Worm (Caenorhabditis elegans) whole organism, L1 larva: Measurements from ENCODE around the gene mks-3.

Experiments
- aha-1 ChIP-seq: fragments of 150-350 bp; optimal IDR thresholded peaks from 2 replicates; lab custom pipeline; 2014; ENCODE audit warnings: missing biosample characterization, missing genetic modification characterization
- alr-1 ChIP-seq: fragments of 200-800 bp; sonication (Bioruptor generic); optimal IDR thresholded peaks from 2 replicates; lab custom pipeline; 2018; ENCODE audit warnings: borderline replicate concordance, mild to moderate bottlenecking, missing genetic modification characterization, missing compliant biosample characterization
- blmp-1 ChIP-seq: fragments of 150-350 bp; optimal IDR thresholded peaks from 2 replicates; lab custom pipeline; 2014; ENCODE audit warnings: missing biosample characterization, missing genetic modification characterization
- efl-1 ChIP-seq, 4 experiments: fragments of 150-350 bp; optimal IDR thresholded peaks in 3 of 4; peaks in 1 of 4; 1 replicate in 1 of 4; 2 replicates in 3 of 4; lab custom pipeline; 2014; ENCODE audit warnings: missing biosample characterization in 2 of 4, missing genetic modification characterization in 2 of 4, missing genetic modification reagents in 2 of 4
- egl-13 ChIP-seq: sonication (generic microtip); optimal IDR thresholded peaks from 2 replicates; lab custom pipeline; 2016; ENCODE audit warnings: missing genotype, missing genetic modification reagents, missing genetic modification characterization, missing compliant biosample characterization
- egl-27 ChIP-seq, 2 experiments: fragments of 150-350 bp in 1 of 2; sonication (generic microtip); optimal IDR thresholded peaks; 3 replicates each; lab custom pipeline; 2017 to 2018; ENCODE audit warnings: missing biosample characterization in 2 of 2, missing genetic modification characterization in 2 of 2, missing genetic modification reagents in 2 of 2
- ets-5 ChIP-seq: fragments of 200-800 bp; sonication (Bioruptor generic); IDR thresholded peaks from 2 replicates; pipeline ENCODE4 v1.3.6; 2022; ENCODE audit warnings: missing genetic modification characterization, missing compliant biosample characterization
- fkh-10 ChIP-seq: sonication (generic microtip); optimal IDR thresholded peaks from 2 replicates; lab custom pipeline; 2017; ENCODE audit warnings: missing biosample characterization, missing genetic modification reagents, missing genetic modification characterization
- fkh-4 ChIP-seq: sonication (generic microtip); optimal IDR thresholded peaks from 2 replicates; lab custom pipeline; 2016; ENCODE audit warnings: missing compliant biosample characterization, missing genetic modification characterization, borderline replicate concordance
- fos-1 ChIP-seq: fragments of 150-350 bp; optimal IDR thresholded peaks from 2 replicates; lab custom pipeline; 2014; ENCODE audit warnings: missing biosample characterization, missing genetic modification characterization
- hpl-2 ChIP-seq: fragments of 150-350 bp; optimal IDR thresholded peaks from 2 replicates; lab custom pipeline; 2014; ENCODE audit warnings: missing biosample characterization, missing genetic modification reagents, missing genetic modification characterization
- isw-1 ChIP-seq: fragments of 200-800 bp; sonication (Bioruptor generic); IDR thresholded peaks from 2 replicates; pipeline ENCODE4 v1.3.6; 2022; ENCODE audit warnings: missing genetic modification characterization, missing compliant biosample characterization
- lin-14 ChIP-seq: fragments of 200-800 bp; sonication (Bioruptor generic); optimal IDR thresholded peaks from 2 replicates; lab custom pipeline; 2018; ENCODE audit warnings: mild to moderate bottlenecking, missing genetic modification characterization, moderate library complexity, missing compliant biosample characterization
- lin-39 ChIP-seq: fragments of 150-350 bp; optimal IDR thresholded peaks from 2 replicates; lab custom pipeline; 2014; ENCODE audit warnings: missing biosample characterization, missing genetic modification reagents, missing genetic modification characterization
- lir-3 ChIP-seq: sonication (generic microtip); optimal IDR thresholded peaks from 2 replicates; lab custom pipeline; 2016; ENCODE audit warnings: mild to moderate bottlenecking, missing genetic modification characterization, moderate library complexity, missing compliant biosample characterization; ENCODE audit not compliant: poor library complexity
- mdl-1 ChIP-seq, 2 experiments: fragments of 150-350 bp; optimal IDR thresholded peaks; 2 replicates each; lab custom pipeline; 2014 to 2017; ENCODE audit warnings: missing biosample characterization in 2 of 2, missing genetic modification characterization in 2 of 2, inconsistent platforms in 1 of 2
- mep-1 ChIP-seq: fragments of 150-350 bp; optimal IDR thresholded peaks from 2 replicates; lab custom pipeline; 2014; ENCODE audit warnings: missing biosample characterization, missing genetic modification characterization
- nhr-12 ChIP-seq: sonication (generic microtip); optimal IDR thresholded peaks from 2 replicates; lab custom pipeline; 2017; ENCODE audit warnings: missing biosample characterization, missing genetic modification characterization
- nhr-20 ChIP-seq: sonication (generic microtip); optimal IDR thresholded peaks from 2 replicates; lab custom pipeline; 2016; ENCODE audit warnings: mild to moderate bottlenecking, missing genetic modification characterization, missing compliant biosample characterization
- nhr-237 ChIP-seq: fragments of 150-350 bp; optimal IDR thresholded peaks from 2 replicates; lab custom pipeline; 2014; ENCODE audit warnings: missing biosample characterization, missing genetic modification characterization
- nhr-47 ChIP-seq: sonication (generic microtip); optimal IDR thresholded peaks from 2 replicates; lab custom pipeline; 2016; ENCODE audit warnings: mild to moderate bottlenecking, missing genetic modification characterization, moderate library complexity, missing compliant biosample characterization
- nhr-77 ChIP-seq: fragments of 150-350 bp; optimal IDR thresholded peaks from 2 replicates; lab custom pipeline; 2014; ENCODE audit warnings: missing biosample characterization, missing genetic modification characterization
- nhr-85 ChIP-seq: sonication (generic microtip); peaks from one replicate; lab custom pipeline; 2016; ENCODE audit warnings: missing genetic modification characterization, inconsistent platforms, missing compliant biosample characterization
- nhr-90 ChIP-seq: sonication (generic microtip); optimal IDR thresholded peaks from 2 replicates; lab custom pipeline; 2016; ENCODE audit warnings: mild to moderate bottlenecking, missing genetic modification characterization, missing compliant biosample characterization; ENCODE audit not compliant: poor library complexity
- pqm-1 ChIP-seq: sonication (generic microtip); optimal IDR thresholded peaks from 3 replicates; lab custom pipeline; 2017; ENCODE audit warnings: missing biosample characterization, missing genetic modification characterization
- snpc-4 ChIP-seq: fragments of 150-350 bp; optimal IDR thresholded peaks from 2 replicates; lab custom pipeline; 2014; ENCODE audit warnings: missing biosample characterization, missing genetic modification characterization
- sox-4 ChIP-seq: sonication (generic microtip); optimal IDR thresholded peaks from 2 replicates; lab custom pipeline; 2016; ENCODE audit warnings: missing genetic modification characterization, missing compliant biosample characterization
- sptf-1 ChIP-seq: fragments of 150-350 bp; optimal IDR thresholded peaks from 2 replicates; lab custom pipeline; 2014; ENCODE audit warnings: missing biosample characterization, missing genetic modification characterization
- sup-37 ChIP-seq: fragments of 200-800 bp; sonication (Bioruptor generic); optimal IDR thresholded peaks from 2 replicates; lab custom pipeline; 2018; ENCODE audit warnings: mild to moderate bottlenecking, missing genetic modification characterization, missing compliant biosample characterization
- swsn-7 ChIP-seq: sonication (generic microtip); optimal IDR thresholded peaks from 2 replicates; lab custom pipeline; 2016; ENCODE audit warnings: missing genetic modification characterization, missing compliant biosample characterization
- tlp-1 ChIP-seq: fragments of 150-350 bp; optimal IDR thresholded peaks from 2 replicates; lab custom pipeline; 2014; ENCODE audit warnings: missing biosample characterization, missing genetic modification characterization
- unc-30 ChIP-seq: sonication (generic microtip); optimal IDR thresholded peaks from 2 replicates; lab custom pipeline; 2017; ENCODE audit warnings: missing biosample characterization, missing genetic modification characterization
- unc-98 ChIP-seq: fragments of 200-800 bp; sonication (Bioruptor generic); IDR thresholded peaks from 2 replicates; pipeline ENCODE4 v1.3.6; 2022; ENCODE audit warnings: missing genetic modification characterization, missing compliant biosample characterization
- vab-15 ChIP-seq: sonication (generic microtip); optimal IDR thresholded peaks from 2 replicates; lab custom pipeline; 2017; ENCODE audit warnings: missing genotype, mild to moderate bottlenecking, missing genetic modification characterization, missing compliant biosample characterization
- xbp-1 ChIP-seq: sonication (generic microtip); optimal IDR thresholded peaks from 2 replicates; lab custom pipeline; 2016; ENCODE audit warnings: missing genetic modification characterization, missing compliant biosample characterization

Gene mks-3

ce11 chrII:7575614-7576013 is 7.8 kb downstream of the mks-3 start, which contains the start of gene F35D2.1:
TSS of gene F35D2.1 (plus strand) at chrII:7575914.
- TF ChIP-seq egl-13 (tag; lab: Kevin White, UChicago) (no peak), xbp-1 (tag; lab: Kevin White, UChicago) (no peak), fkh-4 (tag; lab: Kevin White, UChicago) (no peak), aha-1 (tag; lab: Kevin White, UChicago) (no peak), fkh-10 (GFP tag; lab: Kevin White, UChicago) (no peak), pqm-1 (tag; lab: Kevin White, UChicago) (no peak)

- no peak for TF ChIP-seq fkh-10 (GFP tag; lab: Kevin White, UChicago)
- no peak for TF ChIP-seq sup-37 (GFP tag; lab: Kevin White, UChicago)
- TF ChIP-seq swsn-7 (tag; lab: Kevin White, UChicago): no peak
- no peak for TF ChIP-seq nhr-77 (tag; lab: Kevin White, UChicago)
- no peak for TF ChIP-seq fos-1
- TF ChIP-seq nhr-90 (tag; lab: Kevin White, UChicago): no peak
- TF ChIP-seq isw-1 (GFP tag; lab: Robert Waterston, UW): no peak
- TF ChIP-seq unc-30 (tag; lab: Kevin White, UChicago): no peak
- TF ChIP-seq lin-39 (tag; lab: Kevin White, UChicago): no peak
- no peak for TF ChIP-seq egl-27 (tag; optimal IDR thresholded peaks at IDR 0.05; lab: Kevin White, UChicago)
- TF ChIP-seq nhr-12 (tag; lab: Kevin White, UChicago): no peak
- no peak for TF ChIP-seq efl-1 (optimal IDR thresholded peaks at IDR 0.05; lab: Kevin White, UChicago)
- TF ChIP-seq efl-1 (GFP tag; optimal IDR thresholded peaks at IDR 0.05 in 1 of 2; lab: Kevin White, UChicago): no peak
- TF ChIP-seq snpc-4 (tag; lab: Kevin White, UChicago): no peak
- no peak for TF ChIP-seq mep-1 (tag; lab: Kevin White, UChicago)
- TF ChIP-seq nhr-20 (tag; lab: Kevin White, UChicago): no peak
- TF ChIP-seq lir-3 (tag; lab: Kevin White, UChicago): no peak
- no peak for TF ChIP-seq nhr-237 (tag; lab: Kevin White, UChicago)
- TF ChIP-seq, all 84 proteins: peak for 0
These were observed 9.3 kb downstream of the mks-3 start, which contains the start of gene F35D2.2 for ce11 chrII:7574143-7574542. TSS of gene F35D2.2 (plus strand) at chrII:7574443.

ce11 chrII:7570820-7571219 is 12.6 kb downstream of the mks-3 start:
- TF ChIP-seq lin-14 (GFP tag; lab: Kevin White, UChicago): peak; percentile 8
- no peak for TF ChIP-seq nhr-85 (tag; lab: Kevin White, UChicago)
- no peak for TF ChIP-seq fkh-10 (GFP tag; lab: Kevin White, UChicago)

ce11 chrII:7570305-7570704 is 13.2 kb downstream of the mks-3 start, which contains the start of gene F35D2.3:
TSS of gene F35D2.3 (plus strand) at chrII:7570605.
- TF ChIP-seq mdl-1 (tag; optimal IDR thresholded peaks at IDR 0.05; lab: Kevin White, UChicago) (no peak), sox-4 (no peak), blmp-1 (tag; lab: Kevin White, UChicago) (no peak), aha-1 (tag; lab: Kevin White, UChicago) (no peak), tlp-1 (tag; lab: Kevin White, UChicago) (no peak), vab-15 (tag; lab: Kevin White, UChicago) (no peak), egl-13 (tag; lab: Kevin White, UChicago) (no peak), unc-98 (GFP tag; lab: Robert Waterston, UW) (no peak), snpc-4 (tag; lab: Kevin White, UChicago) (no peak), sptf-1 (tag; lab: Kevin White, UChicago) (no peak), mep-1 (tag; lab: Kevin White, UChicago) (no peak)

ce11 chrII:7562616-7563015 is 20.8 kb downstream of the mks-3 start:
- peak; percentile 56 for TF ChIP-seq blmp-1 (tag; lab: Kevin White, UChicago)
- TF ChIP-seq aha-1 (tag; lab: Kevin White, UChicago): no peak
- TF ChIP-seq nhr-47 (tag; lab: Kevin White, UChicago): no peak
- TF ChIP-seq alr-1: no peak
- no peak for TF ChIP-seq sox-4
- no peak for TF ChIP-seq sup-37 (GFP tag; lab: Kevin White, UChicago)
- no peak for TF ChIP-seq hpl-2 (GFP tag; lab: Kevin White, UChicago)
- no peak for TF ChIP-seq ets-5 (GFP tag; lab: Robert Waterston, UW)
